Worm (Caenorhabditis elegans): ENCODE data around the gene C31B8.16.

DNA sequence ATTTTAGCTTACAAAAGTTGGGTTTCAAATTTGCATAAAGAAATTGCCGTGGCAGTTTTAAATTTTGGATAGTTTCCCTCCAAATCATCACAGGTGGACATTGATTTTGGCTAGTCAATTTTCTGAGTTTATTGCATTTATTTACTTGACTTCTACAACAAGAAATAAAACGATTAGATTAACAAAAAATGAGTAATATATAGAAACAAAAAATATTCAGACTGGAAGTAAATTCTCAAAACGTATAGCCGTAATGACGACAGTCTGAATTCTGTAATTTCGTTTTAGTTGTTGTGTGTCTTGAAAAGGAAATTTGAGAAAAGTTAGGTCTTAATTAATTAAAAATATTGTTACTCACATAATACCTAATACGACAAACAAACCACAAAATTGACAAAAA, 8.6 kb downstream of the C31B8.16 start, which contains the start of gene srw-141:
- TF ChIP-seq ceh-82 (tag; optimal IDR thresholded peaks at IDR 0.05) (no peak), lin-15B (tag; optimal IDR thresholded peaks at IDR 0.05) (no peak), eor-1 (tag; optimal IDR thresholded peaks at IDR 0.05) (no peak)

Data from whole organism, L3 larva.